Fruit fly (Drosophila melanogaster) whole organism, wandering third instar larva: ENCODE measurements around the gene CG7781.
A peak's percentile ranks its signal among the peaks of the same experiment; 100 is the strongest.

Experiments used
- Myc ChIP-seq: fragments of >200 bp; optimal IDR thresholded peaks from 2 replicates; lab custom pipeline; 2017
- dsf ChIP-seq: sonication (Bioruptor generic); optimal IDR thresholded peaks from 2 replicates; lab custom pipeline; 2016; ENCODE audit warnings: missing biosample characterization, missing genetic modification characterization, borderline replicate concordance
- pan ChIP-seq: fragments of >200 bp; optimal IDR thresholded peaks from 2 replicates; lab custom pipeline; 2017
- psq ChIP-seq: fragments of 200-800 bp; sonication (Bioruptor generic); optimal IDR thresholded peaks from 3 replicates; lab custom pipeline; 2017; ENCODE audit warnings: missing biosample characterization, mild to moderate bottlenecking, missing genetic modification characterization, moderate library complexity
- rgr ChIP-seq: fragments of 200-800 bp; sonication (Bioruptor generic); optimal IDR thresholded peaks from 3 replicates; lab custom pipeline; 2016; ENCODE audit warnings: missing biosample characterization, mild to moderate bottlenecking, missing genetic modification characterization

DNA sequence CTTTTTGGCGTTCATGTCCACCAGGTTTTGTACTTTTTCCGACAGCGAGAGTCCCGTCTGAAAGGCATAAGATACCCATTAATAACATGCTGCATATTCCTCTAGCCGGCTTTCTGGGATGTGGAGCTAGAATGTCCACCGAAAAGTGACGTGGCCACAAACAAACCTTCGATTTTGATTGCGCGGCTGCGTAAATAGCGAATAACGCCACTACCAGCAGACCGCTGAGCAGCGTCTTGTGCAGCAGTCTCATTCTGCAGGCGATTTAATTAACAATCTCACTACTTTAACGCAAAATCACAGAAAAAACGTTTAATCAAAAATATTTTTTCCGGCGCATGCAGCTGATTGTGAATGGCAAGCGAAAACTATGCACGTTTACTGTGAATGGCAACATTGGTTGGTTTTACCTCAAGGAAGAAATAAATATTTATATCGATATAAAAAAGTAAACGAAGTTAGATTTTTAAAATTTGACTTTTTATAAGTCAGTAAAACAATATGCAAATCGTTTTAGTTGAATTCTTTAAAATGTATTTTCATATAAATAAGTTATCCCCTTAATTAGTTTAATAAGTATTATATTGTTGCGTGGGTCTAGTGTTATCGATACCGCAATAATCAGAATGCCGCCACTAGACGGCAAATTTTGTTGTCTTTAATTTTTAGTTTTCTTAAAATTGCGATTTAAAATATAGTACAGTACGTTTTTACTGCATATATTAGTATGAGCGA is 17.2 kb downstream of the CG7781 start, which contains the start of the genes Ostgamma and Mettl14:
- TF ChIP-seq pan (lab: Kevin White, UChicago): no peak
- no peak for TF ChIP-seq rgr
- TF ChIP-seq psq (GFP tag; lab: Kevin White, UChicago): peak; percentile 9
- peak; percentile 29 for TF ChIP-seq dsf (GFP tag; lab: Kevin White, UChicago)
- TF ChIP-seq Myc: peak; percentile 8
